Worm (Caenorhabditis elegans): ENCODE measurements around the gene F26G1.2.

Gene F26G1.2

DNA sequence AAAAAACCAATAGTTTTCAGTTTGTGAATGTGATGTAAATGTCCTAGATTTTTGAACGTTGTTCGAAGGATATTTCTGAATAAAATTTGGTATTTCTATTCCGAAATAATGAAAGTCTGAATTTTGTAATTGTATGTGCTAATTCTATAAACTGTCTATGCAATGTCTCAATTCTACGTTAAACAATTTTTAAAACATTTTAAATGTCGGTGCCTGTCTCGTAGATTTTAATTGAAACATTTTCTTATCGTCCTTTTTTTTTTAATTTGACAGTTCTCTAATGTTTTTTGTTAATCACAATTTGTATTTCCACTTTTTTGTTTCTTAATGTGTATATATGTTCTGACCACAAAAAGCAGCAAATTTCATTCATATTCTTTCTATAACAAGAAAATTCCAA lies 33.1 kb upstream of the F26G1.2 start, which contains the start of gene F41C3.7:
Gene F41C3.7, plus strand, starts transcription at position 301 of the 400 bp plus-strand sequence.
- TF ChIP-seq syd-9 (tag; optimal IDR thresholded peaks at IDR 0.05) (no peak), che-1 (tag; optimal IDR thresholded peaks at IDR 0.05) (no peak), C08G9.2 (tag; optimal IDR thresholded peaks at IDR 0.05) (no peak)

DNA sequence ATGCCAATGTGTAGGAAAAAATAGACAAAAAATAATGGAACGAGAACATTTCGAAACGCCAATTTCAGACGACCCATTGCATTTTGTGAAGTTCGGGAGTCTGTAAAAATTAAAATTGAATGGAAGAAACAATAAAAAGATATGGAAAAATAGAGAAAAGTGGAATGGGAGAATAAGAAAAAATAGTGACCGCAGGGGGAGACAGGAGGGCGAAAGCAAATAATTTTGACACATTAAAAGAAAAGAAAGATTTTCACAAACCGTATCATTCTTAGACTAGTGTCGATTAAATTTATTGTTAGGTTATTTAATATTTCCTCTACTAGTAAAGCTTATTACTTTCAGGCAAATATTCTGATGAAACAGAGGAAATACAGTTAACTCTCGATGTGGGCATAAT lies 29.0 kb upstream of the F26G1.2 start, which contains the start of gene F41C3.11:
Gene F41C3.11, minus strand, starts transcription at position 101 of the 400 bp plus-strand sequence.
- TF ChIP-seq ceh-24 (tag; optimal IDR thresholded peaks at IDR 0.05) (no peak), ama-1 (optimal IDR thresholded peaks at IDR 0.05) (no peak), ceh-19 (GFP tag; optimal IDR thresholded peaks at IDR 0.05) (no peak), ceh-34 (tag; optimal IDR thresholded peaks at IDR 0.05) (no peak), dmd-4 (tag; optimal IDR thresholded peaks at IDR 0.05; ENCODE audit: borderline replicate concordance) (no peak), nhr-232 (tag; optimal IDR thresholded peaks at IDR 0.05) (no peak), ceh-31 (tag; optimal IDR thresholded peaks at IDR 0.05) (no peak), elt-4 (tag; optimal IDR thresholded peaks at IDR 0.05) (no peak), C08G9.2 (tag; optimal IDR thresholded peaks at IDR 0.05) (no peak), fkh-6 (tag; optimal IDR thresholded peaks at IDR 0.05) (no peak), ceh-6 (GFP tag; optimal IDR thresholded peaks at IDR 0.05) (no peak), fax-1 (tag; optimal IDR thresholded peaks at IDR 0.05) (no peak), ceh-22 (tag; optimal IDR thresholded peaks at IDR 0.05) (no peak)

DNA sequence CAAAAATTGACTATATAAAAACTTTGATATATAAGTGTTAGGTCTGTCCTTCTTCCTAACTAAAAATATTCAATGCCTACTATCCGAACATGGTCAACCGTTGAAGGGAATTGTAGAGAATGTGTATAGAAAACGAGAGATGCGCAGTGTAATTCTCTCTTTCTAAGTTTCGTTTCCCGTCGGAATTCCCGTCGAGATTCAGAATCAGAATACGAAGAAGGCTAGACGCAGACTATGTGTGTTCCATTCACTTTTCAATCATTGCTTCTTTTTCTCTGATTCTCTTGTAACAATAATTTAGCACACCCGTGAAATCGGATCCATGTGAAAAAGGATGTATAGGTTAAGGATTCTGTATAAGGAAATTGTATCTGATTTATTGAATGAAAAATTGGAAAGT lies 28.4 kb upstream of the F26G1.2 start:
- TF ChIP-seq rnt-1 (tag; optimal IDR thresholded peaks at IDR 0.05) (no peak), C38D4.7 (GFP tag; optimal IDR thresholded peaks at IDR 0.05) (no peak), ets-4 (tag; optimal IDR thresholded peaks at IDR 0.05) (no peak), ceh-9 (tag; optimal IDR thresholded peaks at IDR 0.05) (no peak), Y22D7AL.16 (tag; optimal IDR thresholded peaks at IDR 0.05) (no peak)

DNA sequence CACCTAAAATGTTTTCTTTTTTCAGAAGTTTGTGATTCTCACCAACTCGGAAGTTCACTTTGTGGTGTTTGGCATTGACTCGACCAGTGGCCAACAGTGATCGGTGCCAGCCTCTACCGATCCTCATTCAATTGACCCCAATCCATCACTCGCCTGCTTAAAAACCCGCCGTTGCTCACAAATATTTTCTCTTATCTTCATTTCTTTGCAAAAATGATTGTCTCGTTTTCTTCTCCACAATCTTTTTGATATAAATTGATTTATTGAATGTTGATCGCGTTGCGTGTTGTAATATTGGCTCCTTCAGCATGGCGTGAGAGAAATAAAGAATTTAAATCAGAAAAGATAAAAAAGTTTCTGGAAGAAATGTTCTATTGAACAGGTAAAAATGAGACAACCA lies 26.3 kb upstream of the F26G1.2 start:
- no peak for TF ChIP-seq ets-4 (tag; optimal IDR thresholded peaks at IDR 0.05)
- TF ChIP-seq hlh-13 (GFP tag; optimal IDR thresholded peaks at IDR 0.05): no peak
- TF ChIP-seq fax-1 (tag; optimal IDR thresholded peaks at IDR 0.05): no peak
- no peak for TF ChIP-seq ztf-16 (tag; optimal IDR thresholded peaks at IDR 0.05)

DNA sequence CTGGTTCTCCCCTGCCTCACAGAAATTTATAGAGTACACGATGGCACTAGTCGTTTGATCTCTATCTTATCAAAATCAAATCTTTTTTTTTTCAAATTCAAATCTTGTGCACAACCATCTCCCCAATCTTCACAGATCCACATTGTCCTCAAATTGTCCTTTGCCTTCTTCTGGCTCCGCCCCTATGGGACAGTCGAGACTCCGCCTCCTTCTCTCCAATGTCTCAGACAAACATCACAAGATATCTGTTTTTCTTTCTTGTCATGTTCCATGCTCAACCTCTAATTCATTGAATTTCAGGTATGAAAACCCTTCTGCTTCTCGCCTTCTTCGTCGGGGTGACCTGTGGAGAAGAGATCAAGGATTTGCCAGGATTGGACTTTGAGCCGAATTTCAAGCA lies 25.5 kb upstream of the F26G1.2 start, which contains the start of gene ctsa-1.1:
Gene ctsa-1.1, plus strand, starts transcription at position 301 of the 400 bp plus-strand sequence.
- no peak for TF ChIP-seq madf-2 (tag; optimal IDR thresholded peaks at IDR 0.05)
- TF ChIP-seq hlh-8 (tag; optimal IDR thresholded peaks at IDR 0.05): no peak

DNA sequence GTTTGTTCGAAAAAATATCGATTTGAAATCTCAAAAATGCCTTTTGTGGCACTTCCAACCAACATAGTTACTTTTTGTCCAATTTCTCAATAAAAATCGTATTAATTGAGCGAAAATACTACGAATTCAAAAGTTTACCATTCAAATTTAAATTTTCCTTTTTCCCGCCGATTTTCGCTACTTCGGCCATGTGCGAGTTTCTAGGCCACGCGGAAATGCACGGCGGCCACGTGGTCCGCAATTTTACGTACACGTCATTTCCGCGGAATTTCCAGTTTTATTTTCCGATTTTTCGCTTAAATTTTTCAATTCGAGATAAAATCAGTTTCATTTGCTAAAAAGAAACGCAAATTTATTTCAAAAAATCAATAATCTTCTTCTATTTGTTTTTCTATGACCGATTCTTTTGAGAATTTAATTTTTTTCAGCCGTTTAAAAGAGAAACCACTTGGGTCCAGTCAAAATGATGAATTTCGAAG lies 22.9 kb upstream of the F26G1.2 start, which contains the start of gene eas-1:
Gene eas-1, plus strand, starts transcription at position 429 of the 479 bp plus-strand sequence.
- TF ChIP-seq lim-6 (tag; optimal IDR thresholded peaks at IDR 0.05) (peak; percentile 59), dve-1 (tag; optimal IDR thresholded peaks at IDR 0.05) (no peak), C38D4.7 (GFP tag; optimal IDR thresholded peaks at IDR 0.05) (no peak), hlh-8 (tag; optimal IDR thresholded peaks at IDR 0.05) (peak; percentile 88), sox-2 (GFP tag; IDR thresholded peaks at IDR 0.05) (no peak), ceh-34 (tag; optimal IDR thresholded peaks at IDR 0.05) (peak; percentile 24), tbx-2 (tag; optimal IDR thresholded peaks at IDR 0.05) (peak; percentile 89), C08G9.2 (tag; optimal IDR thresholded peaks at IDR 0.05) (peak; percentile 98), K09A11.1 (tag; optimal IDR thresholded peaks at IDR 0.05; ENCODE audit: insufficient read depth) (no peak), ceh-2 (tag; optimal IDR thresholded peaks at IDR 0.05) (peak; percentile 89), fkh-6 (tag; optimal IDR thresholded peaks at IDR 0.05) (peak; percentile 34), unc-55 (GFP tag; optimal IDR thresholded peaks at IDR 0.05) (peak; percentile 30), T23F11.4 (GFP tag; optimal IDR thresholded peaks at IDR 0.05) (no peak), madf-2 (tag; optimal IDR thresholded peaks at IDR 0.05) (peak; percentile 19), elt-4 (tag; optimal IDR thresholded peaks at IDR 0.05) (no peak), K02D7.2 (tag; optimal IDR thresholded peaks at IDR 0.05) (no peak), pha-2 (tag; optimal IDR thresholded peaks at IDR 0.05) (no peak), hlh-15 (tag; optimal IDR thresholded peaks at IDR 0.05) (peak; percentile 13), nhr-232 (tag; optimal IDR thresholded peaks at IDR 0.05) (no peak), zip-5 (tag; optimal IDR thresholded peaks at IDR 0.05) (peak; percentile 74), mec-3 (tag; optimal IDR thresholded peaks at IDR 0.05; ENCODE audit: borderline replicate concordance) (peak; percentile 77), gmeb-2 (tag; optimal IDR thresholded peaks at IDR 0.05) (no peak), ama-1 (optimal IDR thresholded peaks at IDR 0.05) (no peak), ceh-45 (GFP tag; IDR thresholded peaks at IDR 0.05) (no peak), pat-9 (tag; optimal IDR thresholded peaks at IDR 0.05) (no peak), unc-86 (tag; optimal IDR thresholded peaks at IDR 0.05) (peak; percentile 5), elt-2 (tag; optimal IDR thresholded peaks at IDR 0.05) (peak; percentile 92)
